Worm (Caenorhabditis elegans): ENCODE measurements around the gene pcdr-1.

Gene pcdr-1

ce11 chrX:15630790-15631204 is 35.8 kb upstream of the pcdr-1 start (continued):
- TF ChIP-seq ceh-24 (tag; optimal IDR thresholded peaks at IDR 0.05) (no peak), pqm-1 (tag; optimal IDR thresholded peaks at IDR 0.05) (no peak), lin-11 (tag; optimal IDR thresholded peaks at IDR 0.05) (no peak), ceh-22 (tag; optimal IDR thresholded peaks at IDR 0.05) (no peak), unc-42 (tag; optimal IDR thresholded peaks at IDR 0.05) (peak; percentile 77), zip-5 (tag; optimal IDR thresholded peaks at IDR 0.05) (no peak)

- TF ChIP-seq tbx-2 (tag; optimal IDR thresholded peaks at IDR 0.05) (no peak), unc-42 (tag; optimal IDR thresholded peaks at IDR 0.05) (peak; percentile 92)
Observed at ce11 chrX:15633964-15634363, 32.6 kb upstream of the pcdr-1 start.

ce11 chrX:15640603-15641002 is 26.0 kb upstream of the pcdr-1 start, which contains the start of gene K09E9.7:
K09E9.7 (plus strand) TSS chrX:15640903.
- TF ChIP-seq pag-3 (tag; optimal IDR thresholded peaks at IDR 0.05; ENCODE audit: borderline replicate concordance) (no peak), ceh-19 (GFP tag; optimal IDR thresholded peaks at IDR 0.05) (no peak), pha-4 (tag; optimal IDR thresholded peaks at IDR 0.05) (no peak), sox-4 (tag; optimal IDR thresholded peaks at IDR 0.05) (no peak), zip-5 (tag; optimal IDR thresholded peaks at IDR 0.05) (no peak), fax-1 (tag; optimal IDR thresholded peaks at IDR 0.05) (no peak), ceh-14 (tag; optimal IDR thresholded peaks at IDR 0.05) (no peak), K02D7.2 (tag; optimal IDR thresholded peaks at IDR 0.05) (no peak), syd-9 (tag; optimal IDR thresholded peaks at IDR 0.05) (no peak), T23F11.4 (GFP tag; optimal IDR thresholded peaks at IDR 0.05) (no peak), ceh-48 (tag; optimal IDR thresholded peaks at IDR 0.05) (no peak), fkh-6 (tag; optimal IDR thresholded peaks at IDR 0.05) (no peak), mec-3 (tag; optimal IDR thresholded peaks at IDR 0.05; ENCODE audit: borderline replicate concordance) (no peak), unc-86 (tag; optimal IDR thresholded peaks at IDR 0.05) (no peak), ahr-1 (tag; optimal IDR thresholded peaks at IDR 0.05) (no peak), ceh-30 (tag; optimal IDR thresholded peaks at IDR 0.05) (no peak), ceh-24 (tag; optimal IDR thresholded peaks at IDR 0.05) (no peak), lin-11 (tag; optimal IDR thresholded peaks at IDR 0.05) (no peak), unc-3 (GFP tag; conservative IDR thresholded peaks at IDR 0.05) (no peak), unc-3 (tag; optimal IDR thresholded peaks at IDR 0.05) (no peak)

DNA sequence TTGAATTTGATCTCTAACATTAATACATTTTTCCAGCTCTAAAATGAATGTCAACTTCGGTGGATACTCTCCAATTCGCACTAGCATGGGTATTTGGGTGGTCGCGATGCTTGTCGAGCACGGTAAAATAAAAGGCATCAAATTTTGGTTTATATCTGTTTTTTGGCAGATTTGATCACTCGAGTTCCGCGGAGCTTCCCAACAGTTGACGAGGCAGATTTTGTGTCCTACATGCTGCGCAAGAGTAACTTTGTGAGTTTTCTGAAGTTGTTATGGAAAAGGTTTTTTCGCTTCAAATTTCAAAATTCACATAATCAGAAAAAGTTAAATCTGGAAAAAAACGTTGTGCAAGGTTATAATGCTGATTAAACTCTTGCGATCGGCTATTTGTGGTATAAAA is 25.2 kb upstream of the pcdr-1 start:
- TF ChIP-seq ceh-30 (tag; optimal IDR thresholded peaks at IDR 0.05) (no peak), ceh-22 (tag; optimal IDR thresholded peaks at IDR 0.05) (no peak), hlh-13 (GFP tag; optimal IDR thresholded peaks at IDR 0.05) (no peak), fkh-10 (GFP tag; optimal IDR thresholded peaks at IDR 0.05) (no peak), odd-2 (tag; optimal IDR thresholded peaks at IDR 0.05) (no peak), C38D4.7 (GFP tag; optimal IDR thresholded peaks at IDR 0.05) (no peak), tbx-7 (tag; optimal IDR thresholded peaks at IDR 0.05) (no peak), K09A11.1 (tag; optimal IDR thresholded peaks at IDR 0.05; ENCODE audit: insufficient read depth) (no peak), npax-4 (tag; optimal IDR thresholded peaks at IDR 0.05) (no peak), unc-86 (tag; optimal IDR thresholded peaks at IDR 0.05) (no peak)

DNA sequence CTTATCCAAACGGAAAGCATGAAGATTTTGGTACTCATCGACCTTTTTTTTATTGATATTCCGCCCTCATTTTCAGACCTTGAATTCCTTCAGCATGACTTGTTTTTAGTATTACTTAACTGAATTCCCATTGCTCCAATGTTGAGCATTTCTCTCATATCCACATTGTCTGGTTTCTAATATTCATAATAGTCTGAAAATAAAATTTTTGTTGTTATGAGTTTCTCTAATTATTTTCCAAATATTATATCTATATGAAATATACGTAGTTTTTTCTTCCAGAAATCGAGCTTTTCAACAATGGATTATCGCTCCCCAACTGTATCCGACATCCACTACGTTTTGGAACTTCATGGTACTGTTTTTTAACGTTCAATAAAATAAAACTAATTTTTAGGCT is 23.9 kb upstream of the pcdr-1 start, which contains the start of gene H08J19.1:
Gene H08J19.1 (plus strand): TSS at position 301 of the 400 bp plus-strand sequence.
- no peak for TF ChIP-seq tbx-2 (tag; optimal IDR thresholded peaks at IDR 0.05)
- no peak for TF ChIP-seq hlh-13 (GFP tag; optimal IDR thresholded peaks at IDR 0.05)
- TF ChIP-seq nhr-11 (tag; optimal IDR thresholded peaks at IDR 0.05): no peak
- TF ChIP-seq ttx-3 (tag; optimal IDR thresholded peaks at IDR 0.05): no peak
- TF ChIP-seq elt-4 (tag; optimal IDR thresholded peaks at IDR 0.05): no peak
